Fruit fly (Drosophila melanogaster): ENCODE measurements around the gene beta-Spec.

dm6 chrX:17713740-17714135, 56.6 kb downstream of the beta-Spec start:
- TF ChIP-seq pan (optimal IDR thresholded peaks at IDR 0.05), result no peak
- peak in 1 of 2 experiments; percentile 81 for TF ChIP-seq pan (GFP tag; optimal IDR thresholded peaks at IDR 0.05 in 1 of 2, IDR thresholded peaks at IDR 0.05 in 1 of 2)
- no peak for TF ChIP-seq lov (optimal IDR thresholded peaks at IDR 0.05)
- TF ChIP-seq lov (GFP tag; IDR thresholded peaks at IDR 0.05), result 0 out of 3 replicates have a peak, but pooled peaks have one; percentile 36
- peak; percentile 78 for TF ChIP-seq CG6272 (GFP tag; IDR thresholded peaks at IDR 0.05)
- no peak for TF ChIP-seq abd-A (tag; optimal IDR thresholded peaks at IDR 0.05)
- peak; percentile 75 for TF ChIP-seq Blimp-1 (GFP tag; optimal IDR thresholded peaks at IDR 0.05)
